Worm (Caenorhabditis elegans) whole organism, late embryonic: ENCODE results near the gene cpg-24.
A peak's percentile ranks its signal among the peaks of the same experiment; 100 is the strongest.

ENCODE experiments used
- F13H6.1 ChIP-seq: sonication (generic microtip); optimal IDR thresholded peaks from 2 replicates; lab custom pipeline; 2016; ENCODE audit warnings: missing genetic modification characterization, missing compliant biosample characterization
- K02D7.2 ChIP-seq: sonication (generic microtip); optimal IDR thresholded peaks from 2 replicates; lab custom pipeline; 2017; ENCODE audit warnings: mild to moderate bottlenecking, missing genetic modification characterization, missing compliant biosample characterization
- Y22D7AL.16 ChIP-seq: sonication (generic microtip); optimal IDR thresholded peaks from 2 replicates; lab custom pipeline; 2016; ENCODE audit warnings: missing genetic modification characterization, missing compliant biosample characterization
- ahr-1 ChIP-seq: sonication (generic microtip); optimal IDR thresholded peaks from 2 replicates; lab custom pipeline; 2016; ENCODE audit warnings: missing genetic modification characterization, missing compliant biosample characterization
- ama-1 ChIP-seq: fragments of 150-350 bp; optimal IDR thresholded peaks from 2 replicates; lab custom pipeline; 2014
- ceh-22 ChIP-seq: sonication (generic microtip); optimal IDR thresholded peaks from 2 replicates; lab custom pipeline; 2017; ENCODE audit warnings: missing biosample characterization, missing genetic modification characterization
- ceh-24 ChIP-seq: sonication (generic microtip); optimal IDR thresholded peaks from 2 replicates; lab custom pipeline; 2016; ENCODE audit warnings: mild to moderate bottlenecking, missing genetic modification characterization, missing compliant biosample characterization
- ceh-30 ChIP-seq: fragments of 150-350 bp; optimal IDR thresholded peaks from 2 replicates; lab custom pipeline; 2014; ENCODE audit warnings: missing biosample characterization, missing genetic modification characterization
- ceh-9 ChIP-seq: sonication (generic microtip); optimal IDR thresholded peaks from 2 replicates; lab custom pipeline; 2016; ENCODE audit warnings: mild to moderate bottlenecking, missing genetic modification characterization, inconsistent platforms, missing compliant biosample characterization
- dve-1 ChIP-seq: sonication (generic microtip); optimal IDR thresholded peaks from 2 replicates; lab custom pipeline; 2017; ENCODE audit warnings: antibody characterized with exemption, mild to moderate bottlenecking, missing genetic modification characterization, missing compliant biosample characterization
- eyg-1 ChIP-seq: sonication (generic microtip); optimal IDR thresholded peaks from 2 replicates; lab custom pipeline; 2016; ENCODE audit warnings: missing genotype, missing genetic modification characterization, missing compliant biosample characterization
- fkh-6 ChIP-seq: sonication (generic microtip); optimal IDR thresholded peaks from 2 replicates; lab custom pipeline; 2016; ENCODE audit warnings: missing genetic modification characterization, missing compliant biosample characterization
- hlh-13 ChIP-seq: fragments of 200-800 bp; sonication (Bioruptor generic); optimal IDR thresholded peaks from 2 replicates; lab custom pipeline; 2018; ENCODE audit warnings: mild to moderate bottlenecking, missing genetic modification characterization, missing compliant biosample characterization
- lim-6 ChIP-seq: sonication (generic microtip); optimal IDR thresholded peaks from 2 replicates; lab custom pipeline; 2016; ENCODE audit warnings: missing genetic modification characterization, missing compliant biosample characterization
- mec-3 ChIP-seq: sonication (generic microtip); optimal IDR thresholded peaks from 2 replicates; lab custom pipeline; 2016; ENCODE audit warnings: borderline replicate concordance, missing genetic modification characterization, missing compliant biosample characterization
- nfya-1 ChIP-seq: sonication (generic microtip); optimal IDR thresholded peaks from 2 replicates; lab custom pipeline; 2017; ENCODE audit warnings: missing genetic modification characterization, mild to moderate bottlenecking, missing compliant biosample characterization, antibody characterized with exemption, moderate library complexity
- nhr-11 ChIP-seq: fragments of 150-350 bp; optimal IDR thresholded peaks from 2 replicates; lab custom pipeline; 2014; ENCODE audit warnings: missing biosample characterization, missing genetic modification characterization
- nhr-232 ChIP-seq: sonication (generic microtip); optimal IDR thresholded peaks from 2 replicates; lab custom pipeline; 2016; ENCODE audit warnings: missing genetic modification characterization, missing compliant biosample characterization
- pag-3 ChIP-seq: sonication (generic microtip); optimal IDR thresholded peaks from 2 replicates; lab custom pipeline; 2016; ENCODE audit warnings: missing compliant biosample characterization, missing genetic modification characterization, borderline replicate concordance
- pat-9 ChIP-seq: fragments of 200-800 bp; sonication (Bioruptor generic); optimal IDR thresholded peaks from 2 replicates; lab custom pipeline; 2018; ENCODE audit warnings: mild to moderate bottlenecking, missing genetic modification characterization, moderate library complexity, missing compliant biosample characterization
- pha-2 ChIP-seq: sonication (generic microtip); optimal IDR thresholded peaks from 2 replicates; lab custom pipeline; 2017; ENCODE audit warnings: mild to moderate bottlenecking, missing genetic modification characterization, missing compliant biosample characterization
- pha-4 ChIP-seq: fragments of 150-350 bp; optimal IDR thresholded peaks from 2 replicates; lab custom pipeline; 2018; ENCODE audit warnings: missing biosample characterization, missing genetic modification reagents, missing genetic modification characterization
- pros-1 ChIP-seq: fragments of 150-350 bp; optimal IDR thresholded peaks from 2 replicates; lab custom pipeline; 2014; ENCODE audit warnings: missing biosample characterization, missing genetic modification reagents, missing genetic modification characterization
- sdc-2 ChIP-seq: sonication (generic microtip); optimal IDR thresholded peaks from 2 replicates; lab custom pipeline; 2016; ENCODE audit warnings: missing genotype, missing genetic modification characterization, missing compliant biosample characterization
- sox-4 ChIP-seq: sonication (generic microtip); optimal IDR thresholded peaks from 2 replicates; lab custom pipeline; 2017; ENCODE audit warnings: mild to moderate bottlenecking, missing genetic modification characterization, inconsistent platforms, missing compliant biosample characterization
- syd-9 ChIP-seq: sonication (generic microtip); optimal IDR thresholded peaks from 2 replicates; lab custom pipeline; 2016; ENCODE audit warnings: mild to moderate bottlenecking, missing genetic modification characterization, moderate library complexity, missing compliant biosample characterization
- tbx-7 ChIP-seq: sonication (generic microtip); optimal IDR thresholded peaks from 2 replicates; lab custom pipeline; 2016; ENCODE audit warnings: missing genotype, missing genetic modification characterization, missing compliant biosample characterization
- ttx-3 ChIP-seq: sonication (generic microtip); optimal IDR thresholded peaks from 2 replicates; lab custom pipeline; 2016; ENCODE audit warnings: missing genetic modification reagents, missing genetic modification characterization, missing compliant biosample characterization
- unc-3 ChIP-seq, 2 experiments: fragments of 200-800 bp in 1 of 2; sonication (Bioruptor generic) in 1 of 2; sonication (generic microtip) in 1 of 2; conservative IDR thresholded peaks in 1 of 2; optimal IDR thresholded peaks in 1 of 2; 2 replicates each; pipeline versions ENCODE4 v1.3.6 to Lab custom; 2016 to 2022; ENCODE audit warnings: missing compliant biosample characterization in 2 of 2, missing genetic modification characterization in 2 of 2, missing genetic modification reagents in 1 of 2
- zip-5 ChIP-seq: sonication (generic microtip); optimal IDR thresholded peaks from 2 replicates; lab custom pipeline; 2016; ENCODE audit warnings: missing genetic modification characterization, missing compliant biosample characterization
- ztf-16 ChIP-seq: sonication (generic microtip); optimal IDR thresholded peaks from 2 replicates; lab custom pipeline; 2017; ENCODE audit warnings: missing genetic modification characterization, missing compliant biosample characterization

cpg-24 gene

DNA sequence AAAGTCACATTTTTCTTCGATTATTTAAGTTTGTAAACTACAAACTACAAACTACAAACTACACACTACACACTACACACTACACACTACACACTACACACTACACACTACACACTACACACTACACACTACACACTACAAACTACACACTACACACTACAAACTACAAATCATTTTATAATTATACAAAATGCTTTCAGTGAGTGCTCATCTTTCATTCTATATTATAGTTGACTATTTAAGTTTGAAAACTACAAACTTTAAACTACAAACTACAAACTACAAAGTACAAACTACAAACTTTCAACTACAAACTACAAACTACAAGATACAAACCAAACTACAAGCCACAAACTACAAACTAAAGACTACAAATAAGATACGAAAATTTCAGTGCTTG, 7.3 kb upstream of the cpg-24 start:
- no peak for TF ChIP-seq mec-3 (tag; lab: Kevin White, UChicago)
- peak; percentile 99 for TF ChIP-seq ceh-30 (tag; lab: Kevin White, UChicago)

DNA sequence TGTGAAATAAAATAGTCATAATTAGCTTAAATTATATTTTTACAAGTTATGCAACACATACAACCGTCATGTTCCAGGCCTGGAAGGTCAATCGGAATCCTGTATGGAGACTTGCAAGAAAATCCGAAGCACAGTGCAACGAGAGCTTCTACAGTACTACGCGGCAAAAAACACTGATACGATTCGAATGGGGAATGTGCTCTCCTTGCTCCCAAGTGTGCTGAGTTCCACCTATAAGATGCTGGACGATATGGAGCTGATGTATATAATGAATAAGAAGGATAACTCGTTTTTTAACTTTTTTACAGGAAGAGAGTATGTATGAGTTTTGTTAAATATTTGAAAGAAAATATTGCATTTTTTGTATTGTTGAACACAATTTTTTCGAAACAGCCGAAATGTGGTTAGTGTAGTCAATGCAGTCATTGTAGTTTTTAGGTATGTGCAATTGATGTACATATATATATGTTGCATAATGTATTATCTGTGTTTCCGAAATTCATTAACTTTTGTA, 5.4 kb upstream of the cpg-24 start, which contains the start of gene nhr-146:
nhr-146 (plus strand) TSS at position 464 of the 514 bp plus-strand sequence.
- TF ChIP-seq sox-4 (tag; lab: Kevin White, UChicago) (no peak), ttx-3 (tag; lab: Kevin White, UChicago) (no peak), Y22D7AL.16 (no peak), tbx-7 (tag; lab: Kevin White, UChicago) (no peak), ceh-24 (no peak), nfya-1 (tag; lab: Kevin White, UChicago) (no peak), ahr-1 (tag; lab: Kevin White, UChicago) (no peak)
- TF ChIP-seq, all 69 proteins: peak for 0

DNA sequence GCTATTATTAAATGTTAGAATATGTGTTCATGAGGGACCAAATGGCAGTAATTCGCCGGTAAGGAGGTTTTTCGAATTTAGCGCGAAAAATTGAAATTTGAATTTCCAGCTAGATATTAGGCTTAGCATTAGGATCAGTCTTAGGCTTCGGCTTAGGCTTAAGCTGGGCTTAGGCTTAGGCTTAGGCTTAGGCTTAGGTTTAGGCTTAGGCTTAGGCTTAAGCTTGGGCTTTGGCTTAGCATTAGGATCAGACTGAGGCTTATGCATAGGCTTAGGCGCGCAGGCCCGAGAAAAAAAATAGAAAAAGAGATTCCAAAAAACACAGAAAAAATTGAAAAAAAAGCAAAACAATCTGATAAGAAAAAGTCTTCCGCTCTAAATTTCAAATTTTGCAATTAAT, 3.5 kb upstream of the cpg-24 start:
- TF ChIP-seq dve-1 (tag; lab: Kevin White, UChicago) (peak; percentile 74), syd-9 (tag; lab: Kevin White, UChicago) (no peak)

DNA sequence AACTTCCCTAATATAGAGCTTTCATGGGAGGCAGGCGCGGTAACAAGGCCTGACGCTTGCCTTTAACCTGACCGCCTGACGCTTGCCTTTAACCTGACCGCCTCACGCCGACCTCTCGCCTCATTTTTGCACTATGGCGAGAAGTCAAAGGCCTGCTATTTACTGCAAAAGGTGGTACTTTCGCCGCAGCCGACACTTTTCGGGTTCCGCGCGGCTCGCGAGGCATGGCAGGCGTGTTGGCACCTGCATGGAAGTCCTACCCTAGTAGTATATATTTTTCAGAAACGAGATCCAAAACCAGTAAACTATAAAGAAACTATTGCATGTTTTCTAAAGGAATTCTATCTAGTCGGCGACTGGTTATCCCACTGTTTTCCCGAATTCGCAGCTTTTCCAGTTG, 3.0 kb upstream of the cpg-24 start:
- TF ChIP-seq pros-1 (tag; lab: Kevin White, UChicago) (no peak), ama-1 (lab: Kevin White, UChicago) (no peak), nhr-11 (no peak), ahr-1 (tag; lab: Kevin White, UChicago) (no peak), ceh-22 (tag; lab: Kevin White, UChicago) (no peak), fkh-6 (no peak), unc-3 (GFP tag; conservative IDR thresholded peaks at IDR 0.05; lab: Robert Waterston, UW) (no peak), unc-3 (tag; optimal IDR thresholded peaks at IDR 0.05; lab: Kevin White, UChicago) (no peak), F13H6.1 (no peak), pha-4 (tag; lab: Kevin White, UChicago) (no peak), pat-9 (tag; lab: Kevin White, UChicago) (no peak)

DNA sequence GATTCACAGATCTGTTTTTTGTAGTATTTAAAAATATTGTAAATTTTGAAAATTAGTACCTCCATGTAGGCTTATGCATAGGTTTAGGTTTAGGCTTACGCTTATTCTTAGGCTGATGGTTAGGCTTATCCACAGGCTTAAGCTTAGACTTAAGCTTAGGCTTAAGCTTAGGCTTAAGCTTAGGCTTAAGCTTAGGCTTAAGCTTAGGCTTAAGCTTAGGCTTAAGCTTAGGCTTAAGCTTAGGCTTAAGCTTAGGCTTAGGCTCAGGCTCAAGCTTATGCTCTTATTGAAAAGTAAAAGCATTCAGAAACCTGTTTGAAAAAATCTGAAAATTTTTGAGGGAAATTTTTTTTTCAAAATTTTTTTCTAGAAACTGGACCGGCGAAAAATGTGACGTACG, 842 bp downstream of the cpg-24 start:
- TF ChIP-seq zip-5 (tag; lab: Kevin White, UChicago): no peak
- peak; percentile 99 for TF ChIP-seq dve-1 (tag; lab: Kevin White, UChicago)

DNA sequence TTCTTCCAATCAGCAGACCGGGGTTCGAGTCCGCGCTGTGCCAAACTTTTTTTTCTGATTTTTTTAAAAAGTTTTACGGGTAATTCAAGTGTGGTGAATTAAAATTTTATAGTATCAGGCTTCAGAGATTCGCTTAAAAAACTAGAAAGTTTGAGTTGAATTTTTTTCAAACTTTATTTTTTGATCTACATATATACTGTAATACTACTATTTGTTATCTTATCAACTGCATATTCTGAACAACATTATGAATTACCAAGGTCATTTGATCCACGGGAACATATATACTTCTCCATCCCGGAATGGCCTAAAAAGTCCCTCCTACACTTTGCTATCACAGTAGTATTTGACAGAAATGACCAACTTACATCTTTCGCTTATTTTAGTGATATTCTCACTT, 1.7 kb downstream of the cpg-24 start, which contains the start of gene Y41D4B.6:
Y41D4B.6 (plus strand) TSS at position 301 of the 400 bp plus-strand sequence.
- TF ChIP-seq pros-1 (tag; lab: Kevin White, UChicago) (no peak), pag-3 (tag; lab: Kevin White, UChicago) (no peak), ttx-3 (tag; lab: Kevin White, UChicago) (no peak), pha-2 (no peak), syd-9 (tag; lab: Kevin White, UChicago) (no peak), K02D7.2 (tag; lab: Kevin White, UChicago) (no peak), hlh-13 (GFP tag; lab: Kevin White, UChicago) (no peak), eyg-1 (tag; lab: Kevin White, UChicago) (no peak), ceh-9 (tag; lab: Kevin White, UChicago) (no peak), sdc-2 (tag; lab: Kevin White, UChicago) (no peak), pha-4 (tag; lab: Kevin White, UChicago) (no peak), ztf-16 (tag; lab: Kevin White, UChicago) (no peak), tbx-7 (tag; lab: Kevin White, UChicago) (no peak), lim-6 (tag; lab: Kevin White, UChicago) (no peak), zip-5 (tag; lab: Kevin White, UChicago) (no peak), nhr-11 (no peak), nhr-232 (tag; lab: Kevin White, UChicago) (no peak)
